Fruit fly (Drosophila melanogaster) whole organism, embryonic: ENCODE data around the gene CG8051.

Experiments used
- CG16863 ChIP-seq: fragments of 200-800 bp; sonication (Bioruptor generic); optimal IDR thresholded peaks from 3 replicates; lab custom pipeline; 2016; ENCODE audit warnings: missing biosample characterization, missing genetic modification characterization
- CrebB ChIP-seq: fragments of 200-800 bp; sonication (Bioruptor generic); optimal IDR thresholded peaks from 3 replicates; lab custom pipeline; 2018; ENCODE audit warnings: missing biosample characterization, mild to moderate bottlenecking, missing genetic modification characterization
- Hr39 ChIP-seq: fragments of >200 bp; optimal IDR thresholded peaks from 2 replicates; lab custom pipeline; 2017
- Hr78 ChIP-seq, 2 experiments: fragments of 200-800 bp in 1 of 2; fragments of >200 bp in 1 of 2; sonication (Bioruptor generic) in 1 of 2; optimal IDR thresholded peaks; 2 replicates each; lab custom pipeline; 2017 to 2019; ENCODE audit warnings: missing biosample characterization in 2 of 2, missing genetic modification characterization in 2 of 2, mild to moderate bottlenecking in 1 of 2, moderate library complexity in 1 of 2
- Meics ChIP-seq: fragments of 200-800 bp; sonication (Bioruptor generic); optimal IDR thresholded peaks from 2 replicates; lab custom pipeline; 2017; ENCODE audit warnings: missing biosample characterization, mild to moderate bottlenecking, missing genetic modification characterization
- Stat92E ChIP-seq, 3 experiments: fragments of >200 bp in 2 of 3; fragments of 200-800 bp in 1 of 3; sonication (Bioruptor generic) in 1 of 3; optimal IDR thresholded peaks; 2 replicates each; lab custom pipeline; 2017 to 2019; ENCODE audit warnings: missing biosample characterization in 3 of 3, missing genetic modification characterization in 3 of 3, mild to moderate bottlenecking in 1 of 3, moderate library complexity in 1 of 3
- row ChIP-seq: fragments of 200-800 bp; sonication (Bioruptor generic); IDR thresholded peaks from 3 replicates; pipeline ENCODE4 v1.3.6; 2022; ENCODE audit warnings: missing biosample characterization, missing genetic modification characterization
- sens-2 ChIP-seq: fragments of 200-800 bp; sonication (Bioruptor generic); IDR thresholded peaks from 2 replicates; pipeline ENCODE4 v1.3.6; 2022; ENCODE audit warnings: missing biosample characterization, missing genetic modification characterization
- zen2 ChIP-seq: fragments of 200-800 bp; sonication (Bioruptor generic); IDR thresholded peaks from 3 replicates; pipeline ENCODE4 v1.3.6; 2022; ENCODE audit warnings: missing biosample characterization, missing genetic modification characterization; ENCODE audit not compliant: partially characterized antibody

DNA sequence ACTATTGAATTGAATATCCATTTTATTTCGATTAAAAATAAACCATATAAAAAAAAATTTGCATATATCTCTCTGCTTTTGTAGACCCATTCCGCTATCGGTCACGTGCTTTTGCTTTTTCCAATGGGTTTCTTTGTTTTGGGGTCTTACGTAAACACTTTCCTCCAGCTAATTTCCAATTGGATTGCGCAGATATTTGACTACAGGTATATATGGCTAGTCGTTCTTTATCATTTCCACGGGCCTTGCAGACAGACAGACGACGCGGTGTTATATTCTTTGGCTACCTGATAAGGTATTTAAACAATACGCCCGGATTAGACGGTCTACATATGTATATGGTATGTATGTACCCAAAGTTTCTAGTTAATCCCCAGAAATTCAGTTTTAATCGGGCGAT, 14.4 kb downstream of the CG8051 start:
- TF ChIP-seq CG16863 (GFP tag; lab: Kevin White, UChicago), result no peak
- TF ChIP-seq Hr78 (GFP tag; optimal IDR thresholded peaks at IDR 0.05; lab: Kevin White, UChicago), result no peak
- no peak for TF ChIP-seq Stat92E (GFP tag; optimal IDR thresholded peaks at IDR 0.05; lab: Kevin White, UChicago)
- no peak for TF ChIP-seq CrebB (tag; lab: Kevin White, UChicago)
- TF ChIP-seq zen2 (GFP tag; lab: Robert Waterston, UW), result no peak
- no peak for TF ChIP-seq row (GFP tag; lab: Robert Waterston, UW)
- TF ChIP-seq Hr39 (lab: Kevin White, UChicago), result no peak
- no peak for TF ChIP-seq Meics
- no peak for TF ChIP-seq sens-2
